Fruit fly (Drosophila melanogaster): Measurements from ENCODE around the gene Hipk.

Gene Hipk

dm6 chr3L:603847-604550 lies 61.1 kb downstream of the Hipk start, which contains the start of gene CG13893 (continued):
- TF ChIP-seq HLH54F (GFP tag; optimal IDR thresholded peaks at IDR 0.05): no peak
- TF ChIP-seq CG32532 (GFP tag; IDR thresholded peaks at IDR 0.05): peak; percentile 64
- no peak for TF ChIP-seq CG17361 (GFP tag; IDR thresholded peaks at IDR 0.05)
- no peak for TF ChIP-seq cg (GFP tag; optimal IDR thresholded peaks at IDR 0.05)
- no peak for TF ChIP-seq peb (GFP tag; IDR thresholded peaks at IDR 0.05)
- no peak for TF ChIP-seq Six4 (GFP tag; optimal IDR thresholded peaks at IDR 0.05)

dm6 chr3L:604701-605100 lies 61.8 kb downstream of the Hipk start:
- TF ChIP-seq pzg (GFP tag; optimal IDR thresholded peaks at IDR 0.05): peak; percentile 73
- peak; percentile 10 for TF ChIP-seq CG2712 (tag; optimal IDR thresholded peaks at IDR 0.05)
- no peak for TF ChIP-seq CG11696 (GFP tag; IDR thresholded peaks at IDR 0.05)
- peak; percentile 54 for TF ChIP-seq gcm (GFP tag; optimal IDR thresholded peaks at IDR 0.05)
- TF ChIP-seq amos (GFP tag; IDR thresholded peaks at IDR 0.05; ENCODE audit: partially characterized antibody): peak; percentile 52; the same call in 1 of the 2 replicates
- TF ChIP-seq CG8924 (tag; optimal IDR thresholded peaks at IDR 0.05): peak; percentile 9
- TF ChIP-seq pita (GFP tag; optimal IDR thresholded peaks at IDR 0.05): peak; percentile 65
- TF ChIP-seq BEAF-32 (GFP tag; optimal IDR thresholded peaks at IDR 0.05): peak; percentile 58
- TF ChIP-seq Max (GFP tag; optimal IDR thresholded peaks at IDR 0.05): no peak
- TF ChIP-seq Sox100B (GFP tag; optimal IDR thresholded peaks at IDR 0.05): no peak
- no peak for TF ChIP-seq chm (GFP tag; IDR thresholded peaks at IDR 0.05)
- peak; percentile 59 for TF ChIP-seq knrl (GFP tag; IDR thresholded peaks at IDR 0.05; ENCODE audit: partially characterized antibody)
- TF ChIP-seq CG10267 (tag; optimal IDR thresholded peaks at IDR 0.05): peak; percentile 18
- TF ChIP-seq CG42726 (GFP tag; IDR thresholded peaks at IDR 0.05; ENCODE audit: partially characterized antibody): 0 out of 2 replicates have a peak, but pooled peaks have one; percentile 25
- TF ChIP-seq Dfd (GFP tag; optimal IDR thresholded peaks at IDR 0.05): no peak
- TF ChIP-seq dysf (GFP tag; IDR thresholded peaks at IDR 0.05): no peak
- peak; percentile 58 for TF ChIP-seq Scr (GFP tag; IDR thresholded peaks at IDR 0.05; ENCODE audit: partially characterized antibody)
- TF ChIP-seq CG17186 (GFP tag; optimal IDR thresholded peaks at IDR 0.05): no peak
- peak; percentile 18 for TF ChIP-seq sens (GFP tag)
- TF ChIP-seq Ets97D (GFP tag; optimal IDR thresholded peaks at IDR 0.05): peak; percentile 5
- TF ChIP-seq CG11695 (GFP tag; IDR thresholded peaks at IDR 0.05): no peak
- peak; percentile 31; the same call in 2 of the 4 replicates for TF ChIP-seq Dll (GFP tag; IDR thresholded peaks at IDR 0.05; ENCODE audit: partially characterized antibody)
- TF ChIP-seq CG10147 (GFP tag; optimal IDR thresholded peaks at IDR 0.05): peak; percentile 22
- no peak for TF ChIP-seq nerfin-1 (tag; optimal IDR thresholded peaks at IDR 0.05)
- TF ChIP-seq CG15514 (GFP tag; optimal IDR thresholded peaks at IDR 0.05): peak; percentile 19
- peak; percentile 70 for TF ChIP-seq CG13287 (GFP tag; IDR thresholded peaks at IDR 0.05; ENCODE audit: partially characterized antibody)
- TF ChIP-seq so (GFP tag; IDR thresholded peaks at IDR 0.05): no peak
- no peak for TF ChIP-seq CG1832 (GFP tag; optimal IDR thresholded peaks at IDR 0.05)
- peak; percentile 20 for TF ChIP-seq CG13894 (tag; optimal IDR thresholded peaks at IDR 0.05)
- 0 out of 2 replicates have a peak, but pooled peaks have one; percentile 40 for TF ChIP-seq ato (GFP tag; IDR thresholded peaks at IDR 0.05; ENCODE audit: partially characterized antibody)
- TF ChIP-seq sima (GFP tag; optimal IDR thresholded peaks at IDR 0.05): no peak
- TF ChIP-seq abd-A (tag; optimal IDR thresholded peaks at IDR 0.05): peak; percentile 48
- peak; percentile 23; the same call in 1 of the 3 replicates for TF ChIP-seq row (GFP tag; IDR thresholded peaks at IDR 0.05)
- TF ChIP-seq Dref (GFP tag; IDR thresholded peaks at IDR 0.05): peak; percentile 59
- no peak for TF ChIP-seq HLH4C (GFP tag; IDR thresholded peaks at IDR 0.05; ENCODE audit: partially characterized antibody)
- TF ChIP-seq CG16779 (GFP tag; IDR thresholded peaks at IDR 0.05): no peak
- TF ChIP-seq Side (GFP tag; optimal IDR thresholded peaks at IDR 0.05): no peak
- TF ChIP-seq Optix (GFP tag; IDR thresholded peaks at IDR 0.05): no peak
- TF ChIP-seq CG30431 (GFP tag; optimal IDR thresholded peaks at IDR 0.05): no peak
- no peak for TF ChIP-seq p53 (GFP tag; optimal IDR thresholded peaks at IDR 0.05)
- peak; percentile 22 for TF ChIP-seq Sry-δ (GFP tag; optimal IDR thresholded peaks at IDR 0.05)

Measured in whole organism, embryonic.